Fruit fly (Drosophila melanogaster): ENCODE results near the gene CG32161.

CG32161 gene

DNA sequence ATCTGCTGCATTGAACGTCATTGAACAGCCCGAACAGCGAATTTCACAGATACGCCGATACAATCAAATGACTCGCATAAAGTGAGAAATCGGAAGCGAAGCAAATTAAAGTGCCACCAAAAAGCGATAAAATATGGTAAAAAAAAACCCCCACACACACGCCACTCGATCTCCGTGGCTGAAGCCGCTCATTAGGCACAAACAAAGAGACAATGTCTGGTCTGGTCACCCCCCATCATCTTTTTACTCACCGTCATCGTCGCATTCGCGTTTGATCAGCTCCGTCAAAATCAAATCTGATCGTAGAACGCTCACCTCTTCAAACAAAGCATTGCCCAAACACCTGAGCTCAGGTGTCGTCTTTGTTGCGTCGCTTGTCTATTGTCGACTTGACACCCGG, 29.9 kb downstream of the CG32161 start:
- TF ChIP-seq Hr78 (GFP tag; optimal IDR thresholded peaks at IDR 0.05) (no peak), Abd-B (GFP tag; optimal IDR thresholded peaks at IDR 0.05) (no peak)

DNA sequence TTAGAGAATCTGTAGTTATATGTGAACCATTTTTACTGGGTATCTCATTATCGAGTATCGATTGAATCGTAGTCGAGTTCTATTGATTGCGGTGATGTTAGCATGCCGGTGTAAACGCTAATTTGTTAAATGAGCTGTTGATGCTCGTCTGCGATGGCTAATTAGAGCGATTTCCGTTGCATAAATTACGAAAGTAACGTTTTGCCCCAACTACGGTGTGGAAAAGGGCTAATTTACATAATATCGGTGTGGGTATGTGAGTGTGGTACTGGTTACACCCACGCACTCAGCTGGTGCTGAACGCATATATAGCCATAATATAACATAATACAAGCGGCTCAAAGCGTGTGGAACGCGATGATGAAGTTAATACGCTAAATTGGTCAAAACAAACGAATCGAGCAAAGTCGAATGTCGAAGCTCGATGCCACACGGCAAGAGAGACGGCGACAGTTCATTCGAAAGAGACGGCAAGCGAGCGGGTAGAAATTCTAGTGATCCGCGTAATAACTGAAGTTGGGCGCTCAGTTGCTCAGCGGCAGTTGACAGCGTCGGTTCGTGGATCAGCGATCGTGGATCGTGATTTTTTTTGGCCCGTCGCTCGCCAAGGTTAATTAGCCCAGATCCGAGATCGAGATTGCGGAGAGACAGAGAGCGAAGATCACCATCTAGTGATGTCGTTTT, 30.9 kb downstream of the CG32161 start, which contains the start of gene CG32170:
Gene CG32170, plus strand, starts transcription at position 525 of the 684 bp plus-strand sequence.
- TF ChIP-seq Vsx2 (GFP tag; optimal IDR thresholded peaks at IDR 0.05; ENCODE audit: partially characterized antibody) (peak; percentile 42), Mio (GFP tag; optimal IDR thresholded peaks at IDR 0.05) (no peak)

DNA sequence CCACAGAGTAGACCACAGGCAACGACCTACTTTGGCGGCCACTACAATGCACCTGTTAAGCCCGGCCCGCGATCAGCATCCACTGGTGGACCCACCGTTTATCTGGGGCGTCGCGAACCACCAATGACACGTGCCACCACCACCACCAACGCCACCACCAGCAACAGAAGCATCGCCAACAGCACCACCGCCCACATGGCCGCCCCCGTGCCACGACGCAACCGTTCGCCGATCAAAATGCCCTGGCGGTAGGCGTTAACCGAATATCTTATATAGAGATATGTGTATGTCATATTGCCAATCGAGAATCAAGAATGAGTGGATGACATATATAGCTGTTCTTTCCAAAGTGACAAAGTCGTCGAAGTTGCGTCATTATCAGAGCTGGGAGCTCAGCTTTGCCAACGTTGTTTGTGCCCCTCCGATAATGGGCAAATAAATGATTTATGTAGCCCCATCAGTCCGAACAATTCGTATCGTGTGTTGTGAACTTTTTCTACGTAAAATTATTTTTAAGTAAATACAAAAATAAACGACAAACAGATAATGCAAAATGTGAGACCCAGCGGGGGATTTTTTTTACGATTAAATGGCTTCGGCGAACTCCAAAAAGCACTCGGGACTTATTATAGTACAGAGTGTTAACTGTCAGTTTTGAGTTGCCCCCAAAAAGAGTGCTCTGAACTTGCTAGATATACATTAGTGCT, 33.0 kb downstream of the CG32161 start:
- TF ChIP-seq br (GFP tag; optimal IDR thresholded peaks at IDR 0.05): no peak
- no peak for TF ChIP-seq Rel (GFP tag; optimal IDR thresholded peaks at IDR 0.05)
- peak; percentile 93 for TF ChIP-seq Rel (tag; optimal IDR thresholded peaks at IDR 0.05)

DNA sequence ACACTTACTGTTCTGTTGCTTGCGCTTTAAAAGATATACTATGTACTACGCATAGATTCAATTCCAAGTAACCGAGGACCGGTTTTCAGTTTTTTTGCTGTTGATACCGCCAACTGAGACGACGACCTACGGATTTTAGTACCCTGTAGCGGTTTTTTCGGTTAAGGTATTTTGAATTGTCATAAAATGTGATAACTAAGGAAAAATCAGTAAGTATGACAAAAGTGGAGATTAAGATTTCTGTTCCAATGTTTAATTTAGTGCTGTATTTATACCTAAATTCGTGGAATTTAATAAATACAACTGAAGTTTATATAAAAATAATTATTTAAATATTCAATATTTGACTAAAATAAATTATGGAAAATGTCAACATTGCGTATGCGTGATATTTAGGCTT, 35.1 kb downstream of the CG32161 start:
- TF ChIP-seq pan (optimal IDR thresholded peaks at IDR 0.05) (no peak), Rel (GFP tag; optimal IDR thresholded peaks at IDR 0.05) (no peak), Rel (tag; optimal IDR thresholded peaks at IDR 0.05) (no peak)

DNA sequence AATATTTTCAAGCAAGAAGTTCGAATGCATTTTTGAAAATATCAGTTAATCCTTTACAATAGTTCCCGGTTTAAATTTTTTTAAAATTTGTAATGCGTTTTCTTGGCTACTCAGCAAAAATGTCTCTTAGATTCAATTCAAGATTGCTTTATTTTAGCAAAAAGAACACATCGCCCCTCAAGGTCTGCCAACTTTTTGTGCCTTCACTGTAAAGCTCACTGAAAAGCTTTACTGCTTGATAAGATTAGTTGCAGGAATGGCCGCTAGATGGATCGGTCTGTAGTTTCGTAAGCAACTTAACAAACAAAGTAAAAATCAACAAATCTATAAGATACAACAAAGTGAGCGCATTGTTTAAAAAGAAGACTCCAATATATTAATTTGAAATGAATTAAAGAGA, 38.0 kb downstream of the CG32161 start:
- no peak for TF ChIP-seq tai (GFP tag; optimal IDR thresholded peaks at IDR 0.05)
- TF ChIP-seq Hnf4 (GFP tag; optimal IDR thresholded peaks at IDR 0.05): peak; percentile 5

DNA sequence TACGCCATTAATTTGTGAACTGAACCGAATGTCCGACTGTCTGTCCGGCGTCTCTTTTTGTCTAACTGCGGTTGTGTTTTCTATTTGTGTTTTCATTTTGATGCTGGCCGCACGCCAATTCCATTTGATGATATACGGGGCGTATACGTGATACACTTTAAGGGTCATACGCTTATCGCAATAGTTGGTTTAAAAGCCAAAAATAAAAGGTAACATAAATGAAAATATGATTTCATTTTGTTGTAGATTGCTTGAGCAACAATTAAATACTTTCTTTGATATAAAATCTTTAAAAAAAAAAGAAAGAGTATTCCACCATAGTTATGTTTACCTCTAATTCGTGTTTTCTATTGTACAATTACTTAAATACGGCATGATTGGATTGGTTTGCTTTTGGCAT, 39.0 kb downstream of the CG32161 start:
- TF ChIP-seq fru (GFP tag; optimal IDR thresholded peaks at IDR 0.05) (no peak), Sp1 (GFP tag; optimal IDR thresholded peaks at IDR 0.05) (no peak), Mio (GFP tag; optimal IDR thresholded peaks at IDR 0.05) (no peak), rgr (GFP tag; optimal IDR thresholded peaks at IDR 0.05) (no peak)

DNA sequence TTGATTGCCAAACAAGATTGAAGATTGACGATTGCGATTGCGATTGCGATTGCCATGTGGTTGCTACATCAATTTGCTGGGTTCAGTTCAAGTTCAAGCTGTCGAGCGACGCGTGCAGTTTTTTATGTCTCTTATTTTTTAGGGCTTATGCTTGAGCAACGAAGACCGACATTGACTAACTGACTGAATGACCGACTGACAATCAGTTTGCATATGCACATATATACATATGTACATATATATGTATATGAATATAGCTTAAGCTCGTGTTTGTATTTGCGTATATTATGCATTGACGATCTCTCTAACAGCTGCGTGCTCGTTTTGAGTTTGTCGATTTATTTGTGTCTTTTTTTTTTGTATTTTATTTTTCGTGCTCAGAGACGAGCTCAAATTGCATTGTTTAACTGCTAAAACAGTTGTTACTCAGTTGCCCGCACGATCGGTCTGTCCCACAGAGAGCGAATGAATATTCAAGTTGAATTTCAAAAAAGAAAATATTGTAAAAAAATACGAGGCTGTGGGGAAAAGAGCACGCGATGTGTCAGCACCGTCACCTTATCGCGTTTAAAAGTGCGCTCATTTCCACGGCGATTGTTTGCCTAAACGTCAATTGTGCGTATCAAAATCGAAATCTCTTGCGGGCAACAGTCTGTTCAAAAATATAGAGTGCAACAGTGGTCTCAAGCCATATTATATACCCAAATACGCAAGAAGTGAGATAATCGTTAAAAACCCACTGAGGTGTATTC, 40.3 kb downstream of the CG32161 start:
- TF ChIP-seq Hnf4 (GFP tag; optimal IDR thresholded peaks at IDR 0.05) (peak; percentile 10), Rel (GFP tag; optimal IDR thresholded peaks at IDR 0.05) (no peak), Rel (tag; optimal IDR thresholded peaks at IDR 0.05) (peak; percentile 9), fru (GFP tag; optimal IDR thresholded peaks at IDR 0.05) (peak; percentile 5), sage (GFP tag; optimal IDR thresholded peaks at IDR 0.05) (no peak), usp (GFP tag; optimal IDR thresholded peaks at IDR 0.05) (no peak), h (GFP tag; optimal IDR thresholded peaks at IDR 0.05) (peak; percentile 18), Sp1 (GFP tag; optimal IDR thresholded peaks at IDR 0.05) (peak; percentile 27)

DNA sequence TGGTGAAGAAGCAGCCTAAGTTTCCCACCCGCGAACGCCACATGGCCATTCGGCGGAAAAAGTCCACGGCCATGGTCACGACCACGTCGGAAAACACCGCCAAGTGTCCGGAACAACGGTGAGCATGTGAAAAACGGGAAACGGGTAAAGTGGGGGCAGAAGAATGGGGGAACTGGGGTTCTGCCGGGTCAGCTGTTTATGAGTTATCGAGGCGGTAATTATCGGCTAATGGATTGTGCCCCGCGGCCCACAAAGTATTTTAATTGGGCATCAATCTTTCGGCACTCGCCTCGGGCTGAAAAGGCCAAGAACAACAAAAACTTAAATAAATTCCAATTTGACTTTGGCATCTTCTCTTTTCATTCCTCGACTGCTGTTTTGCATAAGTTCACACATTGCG, 41.2 kb downstream of the CG32161 start:
- no peak for TF ChIP-seq usp (GFP tag; optimal IDR thresholded peaks at IDR 0.05)
- TF ChIP-seq brk (GFP tag; optimal IDR thresholded peaks at IDR 0.05): no peak

DNA sequence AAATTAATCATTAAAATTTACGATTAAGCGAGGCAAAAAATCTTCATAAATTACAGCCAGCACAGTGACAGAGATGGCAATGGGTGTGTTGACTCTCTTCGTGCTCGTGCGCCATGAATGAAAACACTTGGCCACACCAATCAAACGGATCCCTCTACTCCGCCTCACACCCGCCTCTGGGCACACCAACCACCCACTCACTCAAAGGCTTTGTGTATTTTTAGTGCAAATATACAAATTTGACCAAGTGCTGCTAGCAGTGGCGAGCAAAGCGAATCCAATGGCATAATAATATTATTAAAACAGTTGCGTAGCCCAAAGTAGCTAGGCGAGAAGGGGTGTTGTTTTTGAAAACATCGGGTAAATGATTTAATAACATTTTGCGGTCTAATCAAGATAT, 43.5 kb downstream of the CG32161 start:
- TF ChIP-seq h (GFP tag; optimal IDR thresholded peaks at IDR 0.05) (peak; percentile 18), CG9705 (GFP tag; optimal IDR thresholded peaks at IDR 0.05) (no peak)

DNA sequence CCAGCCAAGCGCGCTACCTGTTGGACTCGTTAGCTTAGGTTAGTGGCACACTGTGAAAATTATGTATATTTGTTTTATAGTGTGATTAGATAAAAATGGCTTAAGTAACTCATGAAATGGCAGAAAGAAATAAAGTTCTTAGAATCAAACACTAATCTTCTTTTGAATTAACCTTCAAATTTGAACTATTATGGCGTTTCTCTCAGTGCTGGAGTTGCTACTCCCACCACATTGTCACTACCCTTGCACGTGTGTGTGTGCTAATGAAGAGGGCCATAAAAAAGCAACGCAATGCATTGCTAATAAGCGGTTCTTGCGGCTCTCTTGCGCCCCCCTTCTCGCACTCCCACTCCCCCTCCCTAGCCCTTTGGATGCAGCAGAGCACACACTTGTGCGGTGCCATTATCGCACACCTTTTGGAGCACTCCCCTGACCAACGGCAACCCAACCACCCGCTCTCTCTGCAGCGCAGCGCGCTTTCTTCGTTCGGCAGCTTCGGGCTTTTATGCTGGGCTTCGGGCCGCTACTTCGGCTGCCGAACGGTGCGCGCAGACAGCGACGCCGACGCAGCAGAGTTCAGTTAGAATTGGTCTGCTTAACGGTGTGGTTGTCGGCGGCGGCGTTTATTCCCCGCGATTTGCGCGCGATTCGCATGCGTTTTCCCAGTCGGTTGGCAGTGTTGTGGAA, 44.8 kb downstream of the CG32161 start:
- TF ChIP-seq Vsx2 (GFP tag; optimal IDR thresholded peaks at IDR 0.05; ENCODE audit: partially characterized antibody): peak; percentile 62
- TF ChIP-seq h (GFP tag; optimal IDR thresholded peaks at IDR 0.05): peak; percentile 81
- TF ChIP-seq foxo (GFP tag; optimal IDR thresholded peaks at IDR 0.05): peak in 1 of 2 experiments; percentile 85
- peak; percentile 67 for TF ChIP-seq woc (GFP tag; optimal IDR thresholded peaks at IDR 0.05)
- TF ChIP-seq Hr83 (GFP tag; optimal IDR thresholded peaks at IDR 0.05; ENCODE audit: poor library complexity, severe bottlenecking): peak; percentile 9
- no peak for TF ChIP-seq Dfd (GFP tag; optimal IDR thresholded peaks at IDR 0.05)
- peak; percentile 76 for TF ChIP-seq Sp1 (GFP tag; optimal IDR thresholded peaks at IDR 0.05)
- peak; percentile 68 for TF ChIP-seq sv (GFP tag; optimal IDR thresholded peaks at IDR 0.05)
- no peak for TF ChIP-seq Hr78 (GFP tag; optimal IDR thresholded peaks at IDR 0.05)
- no peak for TF ChIP-seq Mio (GFP tag; optimal IDR thresholded peaks at IDR 0.05)
- TF ChIP-seq Abd-B (GFP tag; optimal IDR thresholded peaks at IDR 0.05): no peak
- TF ChIP-seq ey (GFP tag; optimal IDR thresholded peaks at IDR 0.05): peak; percentile 74
- TF ChIP-seq Myc (optimal IDR thresholded peaks at IDR 0.05): peak; percentile 49
- no peak for TF ChIP-seq CG32264 (GFP tag; optimal IDR thresholded peaks at IDR 0.05)
- no peak for TF ChIP-seq Jra (GFP tag; optimal IDR thresholded peaks at IDR 0.05)
